Worm (Caenorhabditis elegans) whole organism, mixed stage, embryonic: Measurements from ENCODE around the gene cyn-10.

Experiments
- M03D4.4 ChIP-seq: sonication (generic microtip); optimal IDR thresholded peaks from 2 replicates; lab custom pipeline; 2017; ENCODE audit warnings: mild to moderate bottlenecking, missing genetic modification characterization, missing compliant biosample characterization
- bed-3 ChIP-seq: fragments of 200-800 bp; sonication (Bioruptor generic); optimal IDR thresholded peaks from 3 replicates; lab custom pipeline; 2018; ENCODE audit warnings: mild to moderate bottlenecking, missing genetic modification characterization, moderate library complexity, missing compliant biosample characterization
- blmp-1 ChIP-seq: fragments of 150-350 bp; optimal IDR thresholded peaks from 2 replicates; lab custom pipeline; 2014; ENCODE audit warnings: missing biosample characterization, missing genetic modification characterization
- ceh-39 ChIP-seq: fragments of 150-350 bp; optimal IDR thresholded peaks from 2 replicates; lab custom pipeline; 2014; ENCODE audit warnings: missing biosample characterization, missing genetic modification characterization
- ceh-43 ChIP-seq: fragments of 200-800 bp; sonication (Bioruptor generic); optimal IDR thresholded peaks from 2 replicates; lab custom pipeline; 2018; ENCODE audit warnings: mild to moderate bottlenecking, missing genetic modification characterization, moderate library complexity, missing compliant biosample characterization
- ceh-83 ChIP-seq: fragments of 200-800 bp; sonication (Bioruptor generic); optimal IDR thresholded peaks from 2 replicates; lab custom pipeline; 2018; ENCODE audit warnings: mild to moderate bottlenecking, missing genetic modification characterization, missing compliant biosample characterization
- ces-1 ChIP-seq: fragments of 150-350 bp; optimal IDR thresholded peaks from 2 replicates; lab custom pipeline; 2014; ENCODE audit warnings: missing biosample characterization, missing genetic modification reagents, missing genetic modification characterization
- cnd-1 ChIP-seq: fragments of 200-800 bp; sonication (Bioruptor generic); optimal IDR thresholded peaks from 2 replicates; lab custom pipeline; 2018; ENCODE audit warnings: mild to moderate bottlenecking, missing genetic modification characterization, missing compliant biosample characterization
- drap-1 ChIP-seq: fragments of 200-800 bp; sonication (Bioruptor generic); optimal IDR thresholded peaks from 3 replicates; lab custom pipeline; 2018; ENCODE audit warnings: mild to moderate bottlenecking, missing genetic modification characterization, missing compliant biosample characterization
- elt-1 ChIP-seq: sonication (generic microtip); optimal IDR thresholded peaks from 2 replicates; lab custom pipeline; 2017; ENCODE audit warnings: missing genetic modification characterization, mild to moderate bottlenecking, missing compliant biosample characterization, antibody characterized with exemption, moderate library complexity, borderline replicate concordance; ENCODE audit not compliant: insufficient read depth
- elt-3 ChIP-seq: fragments of 150-350 bp; optimal IDR thresholded peaks from 2 replicates; lab custom pipeline; 2014; ENCODE audit warnings: missing biosample characterization, missing genetic modification characterization
- flh-1 ChIP-seq: fragments of 200-800 bp; sonication (Bioruptor generic); optimal IDR thresholded peaks from 2 replicates; lab custom pipeline; 2018; ENCODE audit warnings: mild to moderate bottlenecking, missing genetic modification characterization, moderate library complexity, missing compliant biosample characterization
- ham-2 ChIP-seq: fragments of 200-800 bp; sonication (Bioruptor generic); optimal IDR thresholded peaks from 2 replicates; lab custom pipeline; 2018; ENCODE audit warnings: mild to moderate bottlenecking, missing genetic modification characterization, missing compliant biosample characterization
- hlh-1 ChIP-seq: fragments of 150-350 bp; optimal IDR thresholded peaks from 2 replicates; lab custom pipeline; 2014; ENCODE audit warnings: missing biosample characterization, missing genetic modification reagents, missing genetic modification characterization
- lin-13 ChIP-seq: fragments of 150-350 bp; optimal IDR thresholded peaks from 2 replicates; lab custom pipeline; 2014; ENCODE audit warnings: missing biosample characterization, missing genetic modification characterization
- lin-32 ChIP-seq: fragments of 200-800 bp; sonication (Bioruptor generic); optimal IDR thresholded peaks from 2 replicates; lab custom pipeline; 2018; ENCODE audit warnings: mild to moderate bottlenecking, missing genetic modification characterization, missing compliant biosample characterization
- lsy-2 ChIP-seq: fragments of 150-350 bp; optimal IDR thresholded peaks from 2 replicates; lab custom pipeline; 2014; ENCODE audit warnings: missing biosample characterization, missing genetic modification characterization
- mab-5 ChIP-seq: fragments of 150-350 bp; optimal IDR thresholded peaks from 2 replicates; lab custom pipeline; 2014; ENCODE audit warnings: missing biosample characterization, missing genetic modification characterization
- mep-1 ChIP-seq: fragments of 150-350 bp; optimal IDR thresholded peaks from 2 replicates; lab custom pipeline; 2017; ENCODE audit warnings: missing biosample characterization, missing genetic modification reagents, missing genetic modification characterization, inconsistent platforms
- mls-2 ChIP-seq: sonication (generic microtip); optimal IDR thresholded peaks from 2 replicates; lab custom pipeline; 2016; ENCODE audit warnings: mild to moderate bottlenecking, missing genetic modification characterization, moderate library complexity, missing compliant biosample characterization
- nhr-12 ChIP-seq: fragments of 150-350 bp; optimal IDR thresholded peaks from 2 replicates; lab custom pipeline; 2014; ENCODE audit warnings: missing biosample characterization, missing genetic modification characterization
- nhr-2 ChIP-seq: fragments of 150-350 bp; optimal IDR thresholded peaks from 2 replicates; lab custom pipeline; 2014; ENCODE audit warnings: missing biosample characterization, missing genetic modification characterization
- nhr-237 ChIP-seq: fragments of 150-350 bp; optimal IDR thresholded peaks from 2 replicates; lab custom pipeline; 2014; ENCODE audit warnings: missing biosample characterization, missing genetic modification characterization
- nhr-28 ChIP-seq: fragments of 150-350 bp; optimal IDR thresholded peaks from 2 replicates; lab custom pipeline; 2014; ENCODE audit warnings: missing biosample characterization, missing genetic modification characterization
- nhr-76 ChIP-seq: sonication (generic microtip); optimal IDR thresholded peaks from 2 replicates; lab custom pipeline; 2017; ENCODE audit warnings: missing biosample characterization, missing genetic modification characterization
- pha-4 ChIP-seq: fragments of 150-350 bp; optimal IDR thresholded peaks from 2 replicates; lab custom pipeline; 2018; ENCODE audit warnings: missing biosample characterization, missing genetic modification reagents, missing genetic modification characterization
- sem-2 ChIP-seq: fragments of 200-800 bp; sonication (Bioruptor generic); optimal IDR thresholded peaks from 2 replicates; lab custom pipeline; 2018; ENCODE audit warnings: mild to moderate bottlenecking, missing genetic modification characterization, missing compliant biosample characterization
- snpc-4 ChIP-seq: fragments of 150-350 bp; optimal IDR thresholded peaks from 2 replicates; lab custom pipeline; 2014; ENCODE audit warnings: missing biosample characterization, missing genetic modification characterization
- sptf-1 ChIP-seq: sonication (generic microtip); optimal IDR thresholded peaks from 2 replicates; lab custom pipeline; 2017; ENCODE audit warnings: mild to moderate bottlenecking, missing genetic modification characterization, moderate library complexity, missing compliant biosample characterization
- tbx-8 ChIP-seq: fragments of 200-800 bp; sonication (Bioruptor generic); optimal IDR thresholded peaks from 2 replicates; lab custom pipeline; 2018; ENCODE audit warnings: mild to moderate bottlenecking, missing genetic modification characterization, moderate library complexity, missing compliant biosample characterization
- unc-120 ChIP-seq: sonication (generic microtip); optimal IDR thresholded peaks from 2 replicates; lab custom pipeline; 2017; ENCODE audit warnings: missing genetic modification characterization, missing compliant biosample characterization; ENCODE audit not compliant: poor library complexity, severe bottlenecking
- unc-39 ChIP-seq: fragments of 150-350 bp; optimal IDR thresholded peaks from 2 replicates; lab custom pipeline; 2014; ENCODE audit warnings: missing biosample characterization, missing genetic modification characterization
- unc-62 ChIP-seq: fragments of 150-350 bp; optimal IDR thresholded peaks from 2 replicates; lab custom pipeline; 2014; ENCODE audit warnings: missing biosample characterization, missing genetic modification reagents, missing genetic modification characterization
- zip-8 ChIP-seq: fragments of 150-350 bp; optimal IDR thresholded peaks from 2 replicates; lab custom pipeline; 2014; ENCODE audit warnings: missing biosample characterization, missing genetic modification characterization
- ztf-11 ChIP-seq: fragments of 150-350 bp; optimal IDR thresholded peaks from 2 replicates; lab custom pipeline; 2014; ENCODE audit warnings: missing biosample characterization, missing genetic modification characterization

The cyn-10 gene

DNA sequence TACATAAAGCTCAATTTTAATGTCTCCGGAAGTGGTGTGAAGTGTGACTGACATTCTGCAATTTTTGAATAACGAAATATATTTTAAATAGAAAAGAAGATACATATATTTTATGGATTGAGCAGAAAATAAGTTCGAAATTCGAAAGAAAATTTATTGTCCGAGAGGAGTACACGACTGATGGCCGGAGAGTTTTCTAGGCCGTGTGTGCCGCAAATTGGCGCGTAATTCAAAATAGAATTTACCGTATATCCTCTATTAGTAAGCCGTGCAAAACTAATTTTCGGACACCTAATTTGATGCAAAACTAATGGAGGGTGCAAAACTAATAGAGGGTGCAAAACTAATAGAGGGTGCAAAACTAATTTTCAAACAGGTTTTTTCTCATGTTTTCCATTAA lies at the start of gene cyn-10:
cyn-10 (minus strand) TSS at position 57 of the 400 bp plus-strand sequence.
- TF ChIP-seq flh-1 (GFP tag; lab: Kevin White, UChicago) (no peak), zip-8 (tag; lab: Kevin White, UChicago) (no peak), M03D4.4 (tag; lab: Kevin White, UChicago) (no peak), mep-1 (tag; lab: Kevin White, UChicago) (peak; percentile 13), ces-1 (GFP tag; lab: Kevin White, UChicago) (peak; percentile 37), lin-32 (GFP tag; lab: Kevin White, UChicago) (peak; percentile 30), unc-39 (tag; lab: Kevin White, UChicago) (no peak), ceh-39 (tag; lab: Kevin White, UChicago) (no peak), cnd-1 (tag; lab: Kevin White, UChicago) (peak; percentile 62), nhr-76 (tag; lab: Kevin White, UChicago) (no peak), ham-2 (no peak)

DNA sequence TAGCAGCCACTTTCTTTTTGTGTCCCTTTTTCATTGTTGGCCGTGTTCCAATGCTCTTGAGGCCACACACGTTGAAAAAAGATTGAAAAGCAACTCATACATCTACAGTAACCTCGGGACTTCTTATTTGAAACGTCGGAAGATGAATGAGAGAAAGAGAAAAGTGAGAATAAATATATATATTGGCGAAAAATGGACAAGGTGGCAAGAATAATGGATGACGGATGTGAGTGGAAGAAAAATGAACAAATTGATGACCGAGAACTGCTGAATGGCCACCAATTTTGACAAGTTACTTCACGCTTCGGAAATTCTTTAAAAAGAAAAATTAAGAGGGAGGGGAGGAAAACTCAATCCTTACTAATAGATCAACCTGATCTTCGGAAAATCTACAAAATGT lies 45.0 kb upstream of the cyn-10 start:
- no peak for TF ChIP-seq ham-2
- TF ChIP-seq sem-2 (GFP tag; lab: Kevin White, UChicago): no peak
- TF ChIP-seq nhr-28 (tag; lab: Kevin White, UChicago): no peak
- no peak for TF ChIP-seq nhr-2 (tag; lab: Kevin White, UChicago)
- no peak for TF ChIP-seq sptf-1 (tag; lab: Kevin White, UChicago)
- TF ChIP-seq mep-1 (tag; lab: Kevin White, UChicago): no peak
- TF ChIP-seq nhr-76 (tag; lab: Kevin White, UChicago): no peak
- no peak for TF ChIP-seq elt-1
- TF ChIP-seq hlh-1: no peak

DNA sequence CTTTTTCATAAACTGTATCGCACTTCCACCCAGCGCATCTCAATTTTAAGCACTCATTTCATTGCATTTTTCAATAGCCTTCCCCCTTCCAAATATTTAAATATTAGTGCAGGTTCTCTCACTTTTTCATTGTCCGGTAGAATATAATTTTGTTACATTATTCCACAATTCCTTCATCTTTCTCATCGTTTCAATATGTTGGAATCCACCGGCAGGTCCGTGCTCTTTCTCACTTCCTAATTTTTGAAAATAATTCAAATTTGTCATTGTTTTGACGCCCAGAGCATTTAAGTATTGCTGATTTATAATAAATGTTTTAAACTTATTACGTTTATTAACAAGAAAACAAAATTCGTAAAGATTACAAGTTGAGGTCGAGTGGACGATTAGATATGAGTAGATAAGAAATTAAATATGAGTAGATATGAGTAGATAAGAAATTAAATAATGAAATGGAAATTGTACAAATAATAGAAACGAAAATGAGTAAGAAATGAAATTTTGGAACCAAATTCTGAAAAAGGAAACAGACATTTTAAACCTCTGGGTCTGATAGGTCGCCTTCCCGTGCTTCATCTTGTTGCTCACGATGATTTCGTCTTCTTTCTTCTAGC lies 42.0 kb upstream of the cyn-10 start:
- TF ChIP-seq ces-1 (GFP tag; lab: Kevin White, UChicago) (no peak), mls-2 (tag; lab: Kevin White, UChicago) (no peak), nhr-237 (tag; lab: Kevin White, UChicago) (no peak), unc-62 (no peak), elt-1 (no peak), ceh-83 (GFP tag; lab: Kevin White, UChicago) (no peak), unc-120 (no peak), unc-39 (tag; lab: Kevin White, UChicago) (no peak), blmp-1 (tag; lab: Kevin White, UChicago) (no peak), snpc-4 (tag; lab: Kevin White, UChicago) (no peak), ceh-43 (GFP tag; lab: Kevin White, UChicago) (no peak), ceh-39 (tag; lab: Kevin White, UChicago) (no peak), ham-2 (no peak), M03D4.4 (tag; lab: Kevin White, UChicago) (no peak), mep-1 (tag; lab: Kevin White, UChicago) (no peak)

DNA sequence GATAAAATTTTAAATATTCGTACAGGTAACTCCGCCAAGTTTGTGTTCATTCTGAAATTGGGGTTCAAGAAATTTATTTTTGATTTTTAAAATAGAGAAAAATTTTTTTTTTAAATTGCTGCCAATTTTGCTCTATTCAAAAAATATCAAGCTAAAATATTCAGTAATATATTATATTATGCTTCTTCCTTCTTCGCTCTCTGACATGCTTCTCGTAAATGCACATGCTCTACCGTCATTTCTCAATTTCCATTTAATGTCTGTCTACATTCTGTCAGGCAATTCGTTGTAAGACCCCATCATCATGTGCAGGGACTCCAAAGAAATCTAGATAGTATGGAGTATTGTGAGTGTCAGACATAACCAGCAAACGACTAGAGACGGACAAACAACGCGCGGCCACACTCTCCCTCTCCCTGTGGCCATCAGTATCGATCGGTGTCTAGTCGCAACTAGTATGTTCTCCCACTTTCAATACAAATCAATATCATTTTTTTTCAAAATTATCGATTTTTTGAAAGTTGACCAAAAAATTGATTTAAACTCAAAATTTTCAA lies 38.2 kb upstream of the cyn-10 start, which contains the start of the genes malt-1 and ceh-38:
malt-1 (minus strand) TSS at position 51 of the 557 bp plus-strand sequence.
ceh-38 (plus strand) TSS at position 277 of the 557 bp plus-strand sequence.
- TF ChIP-seq nhr-12 (tag; lab: Kevin White, UChicago) (peak; percentile 21), unc-120 (peak; percentile 86), mab-5 (tag; lab: Kevin White, UChicago) (peak; percentile 87), ham-2 (no peak), cnd-1 (tag; lab: Kevin White, UChicago) (peak; percentile 59), sem-2 (GFP tag; lab: Kevin White, UChicago) (peak; percentile 6), ces-1 (GFP tag; lab: Kevin White, UChicago) (peak; percentile 92), bed-3 (GFP tag; lab: Kevin White, UChicago) (no peak), elt-1 (no peak), unc-39 (tag; lab: Kevin White, UChicago) (no peak), elt-3 (tag; lab: Kevin White, UChicago) (no peak), mep-1 (tag; lab: Kevin White, UChicago) (peak; percentile 91), flh-1 (GFP tag; lab: Kevin White, UChicago) (no peak), drap-1 (GFP tag; lab: Kevin White, UChicago) (peak; percentile 66), pha-4 (tag; lab: Kevin White, UChicago) (peak; percentile 94), ztf-11 (tag; lab: Kevin White, UChicago) (peak; percentile 31), tbx-8 (no peak), snpc-4 (tag; lab: Kevin White, UChicago) (no peak), zip-8 (tag; lab: Kevin White, UChicago) (no peak), unc-62 (peak; percentile 90), sptf-1 (tag; lab: Kevin White, UChicago) (peak; percentile 66), nhr-76 (tag; lab: Kevin White, UChicago) (no peak), lin-13 (tag; lab: Kevin White, UChicago) (peak; percentile 37), nhr-28 (tag; lab: Kevin White, UChicago) (peak; percentile 26), M03D4.4 (tag; lab: Kevin White, UChicago) (peak; percentile 4), nhr-237 (tag; lab: Kevin White, UChicago) (peak; percentile 93), mls-2 (tag; lab: Kevin White, UChicago) (peak; percentile 61), lin-32 (GFP tag; lab: Kevin White, UChicago) (no peak), lsy-2 (tag; lab: Kevin White, UChicago) (peak; percentile 90), blmp-1 (tag; lab: Kevin White, UChicago) (no peak), ceh-39 (tag; lab: Kevin White, UChicago) (peak; percentile 95), nhr-2 (tag; lab: Kevin White, UChicago) (peak; percentile 44), hlh-1 (peak; percentile 77), ceh-43 (GFP tag; lab: Kevin White, UChicago) (no peak), ceh-83 (GFP tag; lab: Kevin White, UChicago) (peak; percentile 34)
- TF ChIP-seq, all 35 proteins: peak for 22
